Fruit fly (Drosophila melanogaster) whole organism, embryonic: ENCODE results near the gene CAH7.
A peak's percentile ranks its signal among the peaks of the same experiment; 100 is the strongest.

ENCODE experiments used
- Atf3 ChIP-seq: fragments of 200-800 bp; sonication (Bioruptor generic); optimal IDR thresholded peaks from 3 replicates; lab custom pipeline; 2016; ENCODE audit warnings: missing biosample characterization, missing genetic modification characterization
- Atf6 ChIP-seq: fragments of 200-800 bp; sonication (Bioruptor generic); IDR thresholded peaks from 2 replicates; pipeline ENCODE4 v1.3.6; 2022; ENCODE audit warnings: missing biosample characterization, missing genetic modification characterization
- B-H1 ChIP-seq: fragments of 200-800 bp; sonication (Bioruptor generic); IDR thresholded peaks from 3 replicates; pipeline ENCODE4 v1.3.6; 2022; ENCODE audit warnings: missing biosample characterization, missing genetic modification characterization
- CG10979 ChIP-seq: fragments of 200-800 bp; sonication (Bioruptor generic); optimal IDR thresholded peaks from 2 replicates; lab custom pipeline; 2018; ENCODE audit warnings: missing biosample characterization, mild to moderate bottlenecking, missing genetic modification characterization, moderate library complexity
- CG11085 ChIP-seq: fragments of 200-800 bp; sonication (Bioruptor generic); IDR thresholded peaks from 2 replicates; pipeline ENCODE4 v1.3.6; 2022; ENCODE audit warnings: missing biosample characterization, missing genetic modification characterization
- CG12236 ChIP-seq: fragments of 200-800 bp; sonication (Bioruptor generic); optimal IDR thresholded peaks from 2 replicates; lab custom pipeline; 2016; ENCODE audit warnings: missing biosample characterization, missing genetic modification characterization
- CG12744 ChIP-seq: fragments of 200-800 bp; sonication (Bioruptor generic); optimal IDR thresholded peaks from 2 replicates; lab custom pipeline; 2016; ENCODE audit warnings: missing biosample characterization, missing genetic modification characterization
- CG13296 ChIP-seq: fragments of 200-800 bp; sonication (Bioruptor generic); optimal IDR thresholded peaks from 3 replicates; lab custom pipeline; 2018; ENCODE audit warnings: missing biosample characterization, mild to moderate bottlenecking, missing genetic modification characterization
- CG14965 ChIP-seq: fragments of 200-800 bp; sonication (Bioruptor generic); optimal IDR thresholded peaks from 2 replicates; lab custom pipeline; 2016; ENCODE audit warnings: missing biosample characterization, missing genetic modification characterization, borderline replicate concordance
- CG1529 ChIP-seq: fragments of 200-800 bp; sonication (Bioruptor generic); optimal IDR thresholded peaks from 3 replicates; lab custom pipeline; 2018; ENCODE audit warnings: missing biosample characterization, missing genetic modification characterization
- CG2889 ChIP-seq: fragments of 200-800 bp; sonication (Bioruptor generic); IDR thresholded peaks from 3 replicates; pipeline ENCODE4 v1.3.6; 2022; ENCODE audit warnings: missing biosample characterization, missing genetic modification characterization
- CG30020 ChIP-seq: fragments of 200-800 bp; optimal IDR thresholded peaks from 2 replicates; lab custom pipeline; 2019; ENCODE audit warnings: missing biosample characterization, mild to moderate bottlenecking, missing genetic modification characterization, moderate library complexity
- CG33557 ChIP-seq: fragments of 200-800 bp; sonication (Bioruptor generic); optimal IDR thresholded peaks from 2 replicates; lab custom pipeline; 2019; ENCODE audit warnings: missing biosample characterization, mild to moderate bottlenecking, missing genetic modification characterization, moderate library complexity
- CG6791 ChIP-seq: fragments of 200-800 bp; sonication (Bioruptor generic); IDR thresholded peaks from 3 replicates; pipeline ENCODE4 v1.3.6; 2022; ENCODE audit warnings: missing biosample characterization, missing genetic modification characterization; ENCODE audit not compliant: partially characterized antibody
- CG9215 ChIP-seq: fragments of 200-800 bp; sonication (Bioruptor generic); IDR thresholded peaks from 2 replicates; pipeline ENCODE4 v1.3.6; 2022; ENCODE audit warnings: missing biosample characterization, missing genetic modification characterization
- CG9609 ChIP-seq: fragments of 200-800 bp; sonication (Bioruptor generic); optimal IDR thresholded peaks from 3 replicates; lab custom pipeline; 2016; ENCODE audit warnings: missing biosample characterization, missing genetic modification characterization
- CrebB ChIP-seq: fragments of 200-800 bp; sonication (Bioruptor generic); optimal IDR thresholded peaks from 3 replicates; lab custom pipeline; 2018; ENCODE audit warnings: missing biosample characterization, mild to moderate bottlenecking, missing genetic modification characterization
- D ChIP-seq, 2 experiments: fragments of 200-800 bp in 1 of 2; fragments of >200 bp in 1 of 2; sonication (Bioruptor generic) in 1 of 2; optimal IDR thresholded peaks; 2 replicates in 1 of 2; 3 replicates in 1 of 2; lab custom pipeline; 2017; ENCODE audit warnings: mild to moderate bottlenecking in 1 of 2, missing biosample characterization in 1 of 2, missing genetic modification characterization in 1 of 2, missing genetic modification reagents in 1 of 2
- Gsc ChIP-seq: fragments of 200-800 bp; sonication (Bioruptor generic); IDR thresholded peaks from 2 replicates; pipeline ENCODE4 v1.3.6; 2022; ENCODE audit warnings: missing biosample characterization, missing genetic modification characterization
- Hmx ChIP-seq: fragments of 200-800 bp; sonication (Bioruptor generic); optimal IDR thresholded peaks from 2 replicates; lab custom pipeline; 2016; ENCODE audit warnings: missing biosample characterization, missing genetic modification characterization
- Hr39 ChIP-seq: fragments of >200 bp; optimal IDR thresholded peaks from 2 replicates; lab custom pipeline; 2017
- Neu2 ChIP-seq: fragments of 200-800 bp; sonication (Bioruptor generic); optimal IDR thresholded peaks from 3 replicates; lab custom pipeline; 2016; ENCODE audit warnings: missing biosample characterization, missing genetic modification characterization, borderline replicate concordance
- NfI ChIP-seq: fragments of 200-800 bp; sonication (Bioruptor generic); optimal IDR thresholded peaks from 3 replicates; lab custom pipeline; 2018; ENCODE audit warnings: missing biosample characterization, mild to moderate bottlenecking, missing genetic modification characterization, moderate library complexity
- Opbp ChIP-seq: fragments of 200-800 bp; sonication (Bioruptor generic); IDR thresholded peaks from 3 replicates; pipeline ENCODE4 v1.3.6; 2022; ENCODE audit warnings: missing biosample characterization, missing genetic modification characterization; ENCODE audit not compliant: partially characterized antibody
- Poxn ChIP-seq: fragments of 200-800 bp; sonication (Bioruptor generic); IDR thresholded peaks from 2 replicates; pipeline ENCODE4 v1.3.6; 2022; ENCODE audit warnings: missing biosample characterization, missing genetic modification characterization
- Stat92E ChIP-seq, 3 experiments: fragments of >200 bp in 2 of 3; fragments of 200-800 bp in 1 of 3; sonication (Bioruptor generic) in 1 of 3; optimal IDR thresholded peaks; 2 replicates each; lab custom pipeline; 2017 to 2019; ENCODE audit warnings: missing biosample characterization in 3 of 3, missing genetic modification characterization in 3 of 3, mild to moderate bottlenecking in 1 of 3, moderate library complexity in 1 of 3
- amos ChIP-seq: fragments of 200-800 bp; sonication (Bioruptor generic); IDR thresholded peaks from 2 replicates; pipeline ENCODE4 v1.3.6; 2022; ENCODE audit warnings: missing biosample characterization, missing genetic modification characterization; ENCODE audit not compliant: partially characterized antibody
- caup ChIP-seq: fragments of 200-800 bp; sonication (Bioruptor generic); optimal IDR thresholded peaks from 3 replicates; lab custom pipeline; 2017; ENCODE audit warnings: missing biosample characterization, mild to moderate bottlenecking, missing genetic modification characterization, moderate library complexity; ENCODE audit not compliant: severe bottlenecking
- dm ChIP-seq: fragments of 200-800 bp; sonication (Bioruptor generic); optimal IDR thresholded peaks from 3 replicates; lab custom pipeline; 2016; ENCODE audit warnings: missing biosample characterization, missing genetic modification characterization
- eve ChIP-seq, 2 experiments: fragments of >200 bp; optimal IDR thresholded peaks; 2 replicates each; lab custom pipeline; 2017; ENCODE audit warnings: missing biosample characterization in 2 of 2, missing genetic modification characterization in 2 of 2
- eyg ChIP-seq: fragments of 200-800 bp; sonication (Bioruptor generic); optimal IDR thresholded peaks from 3 replicates; lab custom pipeline; 2016; ENCODE audit warnings: missing biosample characterization, missing genetic modification characterization
- gce ChIP-seq: fragments of 200-800 bp; sonication (Bioruptor generic); IDR thresholded peaks from 3 replicates; pipeline ENCODE4 v1.3.6; 2022; ENCODE audit warnings: missing biosample characterization, missing genetic modification characterization
- gsb ChIP-seq: fragments of 200-800 bp; sonication (Bioruptor generic); IDR thresholded peaks from 2 replicates; pipeline ENCODE4 v1.3.6; 2022; ENCODE audit warnings: missing biosample characterization, missing genetic modification characterization
- h ChIP-seq: fragments of >200 bp; optimal IDR thresholded peaks from 2 replicates; lab custom pipeline; 2017
- hkb ChIP-seq, 2 experiments: fragments of 200-800 bp in 1 of 2; fragments of >200 bp in 1 of 2; sonication (Bioruptor generic) in 1 of 2; IDR thresholded peaks in 1 of 2; optimal IDR thresholded peaks in 1 of 2; 2 replicates each; pipeline versions ENCODE4 v1.3.6 to Lab custom; 2017 to 2022; ENCODE audit warnings: missing biosample characterization in 1 of 2, missing genetic modification characterization in 1 of 2
- inv ChIP-seq: fragments of 200-800 bp; sonication (Bioruptor generic); IDR thresholded peaks from 2 replicates; pipeline ENCODE4 v1.3.6; 2022; ENCODE audit warnings: missing biosample characterization, missing genetic modification characterization; ENCODE audit not compliant: partially characterized antibody
- lola ChIP-seq, 3 experiments: fragments of >200 bp in 2 of 3; fragments of 200-800 bp in 1 of 3; sonication (Bioruptor generic) in 1 of 3; optimal IDR thresholded peaks; 2 replicates each; lab custom pipeline; 2017 to 2019; ENCODE audit warnings: missing biosample characterization in 3 of 3, missing genetic modification characterization in 3 of 3, mild to moderate bottlenecking in 1 of 3, moderate library complexity in 1 of 3
- org-1 ChIP-seq: fragments of 200-800 bp; sonication (Bioruptor generic); optimal IDR thresholded peaks from 2 replicates; lab custom pipeline; 2017; ENCODE audit warnings: missing biosample characterization, missing genetic modification characterization
- phol ChIP-seq: fragments of 200-800 bp; sonication (Bioruptor generic); optimal IDR thresholded peaks from 3 replicates; lab custom pipeline; 2018; ENCODE audit warnings: missing biosample characterization, mild to moderate bottlenecking, missing genetic modification characterization, moderate library complexity
- pzg ChIP-seq: fragments of 200-800 bp; sonication (Bioruptor generic); optimal IDR thresholded peaks from 3 replicates; lab custom pipeline; 2018; ENCODE audit warnings: missing biosample characterization, mild to moderate bottlenecking, missing genetic modification characterization, moderate library complexity
- sens ChIP-seq: fragments of 200-800 bp; sonication (Bioruptor generic); peaks from one replicate; lab custom pipeline; 2016; ENCODE audit warnings: missing biosample characterization, missing genetic modification characterization
- sisA ChIP-seq: fragments of 200-800 bp; sonication (Bioruptor generic); IDR thresholded peaks from 2 replicates; pipeline ENCODE4 v1.3.6; 2022; ENCODE audit warnings: missing biosample characterization, missing genetic modification characterization
- tll ChIP-seq, 2 experiments: fragments of 200-800 bp in 1 of 2; fragments of >200 bp in 1 of 2; sonication (Bioruptor generic) in 1 of 2; optimal IDR thresholded peaks; 2 replicates each; lab custom pipeline; 2017 to 2019; ENCODE audit warnings: missing biosample characterization in 2 of 2, missing genetic modification characterization in 2 of 2, mild to moderate bottlenecking in 1 of 2, moderate library complexity in 1 of 2
- ttk ChIP-seq: fragments of 200-800 bp; sonication (Bioruptor generic); IDR thresholded peaks from 2 replicates; pipeline ENCODE4 v2.1.2; 2022; ENCODE audit warnings: missing biosample characterization, missing genetic modification characterization
- twi ChIP-seq: fragments of 200-800 bp; optimal IDR thresholded peaks from 2 replicates; lab custom pipeline; 2019; ENCODE audit warnings: missing biosample characterization, mild to moderate bottlenecking, missing genetic modification characterization, moderate library complexity
- tx ChIP-seq: fragments of 200-800 bp; sonication (Bioruptor generic); optimal IDR thresholded peaks from 2 replicates; lab custom pipeline; 2016; ENCODE audit warnings: missing biosample characterization, missing genetic modification characterization
- z ChIP-seq: fragments of 200-800 bp; sonication (Bioruptor generic); IDR thresholded peaks from 3 replicates; pipeline ENCODE4 v1.3.6; 2022; ENCODE audit warnings: missing biosample characterization, missing genetic modification characterization

The CAH7 gene

dm6 chr3R:10144103-10144998 lies 32.3 kb downstream of the CAH7 start, which contains the start of the genes TAF1B and Invadolysin (continued):
- no peak for TF ChIP-seq h (lab: Kevin White, UChicago)
- peak; percentile 95 for TF ChIP-seq amos (GFP tag; lab: Robert Waterston, UW)
- peak; percentile 94 for TF ChIP-seq inv (GFP tag; lab: Robert Waterston, UW)
- no peak for TF ChIP-seq gsb (GFP tag; lab: Robert Waterston, UW)
- peak; percentile 15 for TF ChIP-seq dm (GFP tag; lab: Kevin White, UChicago)
- TF ChIP-seq tll (GFP tag; optimal IDR thresholded peaks at IDR 0.05; lab: Kevin White, UChicago) = no peak
- peak; percentile 61; the same call in 1 of the 2 replicates for TF ChIP-seq Atf6
- peak; percentile 8 for TF ChIP-seq CG10979 (tag; lab: Kevin White, UChicago)
- peak in 1 of 3 experiments; percentile 33 for TF ChIP-seq lola (GFP tag; optimal IDR thresholded peaks at IDR 0.05; lab: Kevin White, UChicago)
- TF ChIP-seq CG12236 (GFP tag; lab: Kevin White, UChicago) = no peak
- peak; percentile 26; the same call in 1 of the 3 replicates for TF ChIP-seq B-H1 (GFP tag; lab: Robert Waterston, UW)
- peak; percentile 94 for TF ChIP-seq sens
- TF ChIP-seq sisA (GFP tag; lab: Robert Waterston, UW) = peak; percentile 54
- no peak for TF ChIP-seq eyg (GFP tag; lab: Kevin White, UChicago)
- no peak for TF ChIP-seq Atf3
- TF ChIP-seq twi = no peak
- TF ChIP-seq ttk (GFP tag; lab: Robert Waterston, UW) = 0 out of 2 replicates have a peak, but pooled peaks have one; percentile 28
- TF ChIP-seq org-1 (GFP tag; lab: Kevin White, UChicago) = peak; percentile 1
- no peak for TF ChIP-seq CG2889
- TF ChIP-seq CG9609 = no peak
- TF ChIP-seq CG11085 (GFP tag; lab: Robert Waterston, UW) = 0 out of 2 replicates have a peak, but pooled peaks have one; percentile 40
- peak; percentile 49 for TF ChIP-seq CG30020
- no peak for TF ChIP-seq CG1529 (GFP tag; lab: Kevin White, UChicago)
- no peak for TF ChIP-seq CG9215 (GFP tag; lab: Robert Waterston, UW)
- peak; percentile 32 for TF ChIP-seq CrebB (tag; lab: Kevin White, UChicago)
- no peak for TF ChIP-seq Poxn (GFP tag; lab: Robert Waterston, UW)
- no peak for TF ChIP-seq gce (GFP tag; lab: Robert Waterston, UW)
- no peak for TF ChIP-seq CG12744 (GFP tag; lab: Kevin White, UChicago)
- peak; percentile 57 for TF ChIP-seq phol (tag; lab: Kevin White, UChicago)
- TF ChIP-seq CG14965 (GFP tag; lab: Kevin White, UChicago) = no peak
- peak; percentile 22 for TF ChIP-seq Hmx (GFP tag; lab: Kevin White, UChicago)
- TF ChIP-seq CG6791 (GFP tag; lab: Robert Waterston, UW) = peak; percentile 93
- peak; percentile 22 for TF ChIP-seq NfI (GFP tag; lab: Kevin White, UChicago)
- no peak for TF ChIP-seq Gsc (GFP tag; lab: Robert Waterston, UW)
- peak; percentile 38 for TF ChIP-seq caup (GFP tag; lab: Kevin White, UChicago)
- peak; percentile 98 for TF ChIP-seq pzg (GFP tag; lab: Kevin White, UChicago)
- no peak for TF ChIP-seq tx
- TF ChIP-seq Opbp (GFP tag; lab: Robert Waterston, UW) = peak; percentile 93
- peak in 1 of 2 experiments; percentile 74 for TF ChIP-seq eve (GFP tag; optimal IDR thresholded peaks at IDR 0.05; lab: Kevin White, UChicago)
- TF ChIP-seq Stat92E (GFP tag; optimal IDR thresholded peaks at IDR 0.05; lab: Kevin White, UChicago) = peak in 1 of 3 experiments; percentile 35
- no peak for TF ChIP-seq hkb (optimal IDR thresholded peaks at IDR 0.05; lab: Kevin White, UChicago)
- peak; percentile 45 for TF ChIP-seq hkb (GFP tag; IDR thresholded peaks at IDR 0.05; lab: Robert Waterston, UW)
- no peak for TF ChIP-seq Hr39 (lab: Kevin White, UChicago)
- no peak for TF ChIP-seq CG33557
- TF ChIP-seq CG13296 (GFP tag; lab: Kevin White, UChicago) = peak; percentile 44
- TF ChIP-seq Neu2 (GFP tag; lab: Kevin White, UChicago) = no peak
- TF ChIP-seq z (GFP tag; lab: Robert Waterston, UW) = peak; percentile 71; the same call in 2 of the 3 replicates
- TF ChIP-seq D (optimal IDR thresholded peaks at IDR 0.05; lab: Kevin White, UChicago) = peak; percentile 72
- no peak for TF ChIP-seq D (GFP tag; optimal IDR thresholded peaks at IDR 0.05; lab: Kevin White, UChicago)
